Fruit fly (Drosophila melanogaster): ENCODE measurements around the gene Dyrk2.

Gene Dyrk2

DNA sequence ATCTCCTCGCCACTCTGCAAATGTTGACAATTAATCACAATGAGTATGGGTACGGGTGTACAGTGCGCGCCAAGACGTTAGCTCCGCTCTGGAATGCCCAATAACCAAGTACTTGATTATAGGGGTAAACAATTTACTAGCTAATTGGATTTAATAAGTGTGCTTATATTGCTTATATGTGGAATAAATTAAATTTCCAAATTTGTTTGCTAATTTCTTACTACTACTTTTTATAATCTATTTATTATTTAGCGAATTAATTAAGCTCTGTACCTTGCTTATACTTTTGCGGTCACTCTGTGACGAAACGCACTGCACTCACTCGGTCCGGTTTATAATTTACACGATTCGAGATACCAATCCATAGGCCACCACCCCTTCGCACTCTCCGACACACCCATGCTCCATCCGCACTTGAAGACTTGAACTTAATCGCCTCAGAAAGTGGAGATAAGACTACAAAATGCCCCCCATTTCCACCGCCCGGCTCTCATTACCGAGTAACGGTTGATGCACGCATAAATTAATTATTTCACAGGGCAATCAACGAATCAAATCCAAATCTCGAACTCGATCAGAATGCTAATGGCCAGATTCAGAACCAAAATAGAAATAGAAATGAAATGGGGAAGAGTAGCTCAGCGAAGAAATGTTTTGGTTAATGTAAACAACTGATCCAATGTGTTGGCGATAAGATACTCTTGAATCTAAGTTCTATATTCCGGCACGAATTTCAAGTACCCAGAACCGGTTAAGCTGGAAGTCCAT, 3.8 kb upstream of the Dyrk2 start (continued):
- TF ChIP-seq tai (GFP tag; optimal IDR thresholded peaks at IDR 0.05) = no peak
- TF ChIP-seq OdsH (GFP tag; optimal IDR thresholded peaks at IDR 0.05) = no peak
- TF ChIP-seq N (GFP tag; optimal IDR thresholded peaks at IDR 0.05) = no peak
- TF ChIP-seq HLH106 (tag; optimal IDR thresholded peaks at IDR 0.05) = peak; percentile 32
- no peak for TF ChIP-seq Hr83 (GFP tag; optimal IDR thresholded peaks at IDR 0.05; ENCODE audit: poor library complexity, severe bottlenecking)
- TF ChIP-seq sage (GFP tag; optimal IDR thresholded peaks at IDR 0.05) = no peak
- no peak for TF ChIP-seq dsf (GFP tag; optimal IDR thresholded peaks at IDR 0.05; ENCODE audit: borderline replicate concordance)

DNA sequence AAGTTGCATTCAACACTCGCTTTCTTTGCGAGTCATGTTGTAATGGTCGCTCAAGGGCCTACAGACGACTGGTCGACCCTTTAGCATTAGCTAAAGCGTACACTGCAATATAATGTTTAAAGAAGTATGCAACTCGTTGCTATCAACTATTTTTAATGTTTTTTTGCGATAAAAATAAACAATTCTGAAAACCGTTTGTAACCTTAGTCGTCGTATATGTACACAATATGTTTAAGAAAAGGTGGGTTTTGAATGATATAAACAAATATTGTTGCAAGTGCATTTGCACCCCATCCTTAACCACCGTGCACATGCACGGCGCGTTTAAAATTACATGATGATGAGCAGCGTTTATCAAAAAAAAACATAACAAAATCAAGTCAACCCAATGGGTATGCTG, 2.2 kb upstream of the Dyrk2 start:
- TF ChIP-seq rgr (GFP tag; optimal IDR thresholded peaks at IDR 0.05) = peak; percentile 12
- no peak for TF ChIP-seq dsf (GFP tag; optimal IDR thresholded peaks at IDR 0.05; ENCODE audit: borderline replicate concordance)
- TF ChIP-seq usp (GFP tag; optimal IDR thresholded peaks at IDR 0.05) = no peak
- TF ChIP-seq Dfd (GFP tag; optimal IDR thresholded peaks at IDR 0.05) = no peak
- TF ChIP-seq Abd-B (GFP tag; optimal IDR thresholded peaks at IDR 0.05) = no peak
- TF ChIP-seq ey (GFP tag; optimal IDR thresholded peaks at IDR 0.05) = peak; percentile 25
- peak in 1 of 2 experiments; percentile 34 for TF ChIP-seq foxo (GFP tag; optimal IDR thresholded peaks at IDR 0.05)
- no peak for TF ChIP-seq Jra (GFP tag; optimal IDR thresholded peaks at IDR 0.05)
- no peak for TF ChIP-seq GATAd (GFP tag; optimal IDR thresholded peaks at IDR 0.05)
- TF ChIP-seq OdsH (GFP tag; optimal IDR thresholded peaks at IDR 0.05) = peak; percentile 26
- TF ChIP-seq fru (GFP tag; optimal IDR thresholded peaks at IDR 0.05) = peak; percentile 56

DNA sequence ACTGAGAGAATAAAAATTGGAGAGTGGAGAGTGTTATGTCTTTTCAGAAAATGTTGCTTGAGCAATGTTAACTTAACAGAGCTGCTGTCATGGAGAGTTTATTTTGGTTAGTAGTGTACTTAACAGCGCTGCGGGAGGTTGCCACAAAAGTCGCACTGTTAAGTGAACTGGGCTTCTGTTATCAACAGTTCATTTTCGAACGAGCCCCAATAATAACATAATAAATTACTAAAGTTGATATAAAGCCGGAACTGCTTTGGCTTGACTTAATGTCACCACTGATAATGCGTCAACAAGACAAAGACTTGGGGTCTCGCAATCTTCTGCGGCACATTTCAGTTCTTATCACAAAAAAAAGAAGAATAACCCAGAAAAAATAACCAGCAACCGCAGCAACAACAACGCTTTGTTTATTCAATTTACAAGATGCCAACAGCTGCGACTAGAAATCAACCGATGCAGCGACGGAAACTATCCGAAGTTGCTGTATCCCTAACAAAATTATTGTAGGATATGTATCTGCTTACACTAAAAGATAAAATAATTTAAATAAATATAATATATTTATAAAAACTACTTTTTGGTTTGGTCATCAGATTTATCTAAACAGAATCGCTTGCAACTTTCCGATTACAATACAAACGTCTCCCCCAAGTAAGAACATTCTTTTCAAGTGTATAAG, 842 bp upstream of the Dyrk2 start:
- TF ChIP-seq fru (GFP tag; optimal IDR thresholded peaks at IDR 0.05) = no peak

DNA sequence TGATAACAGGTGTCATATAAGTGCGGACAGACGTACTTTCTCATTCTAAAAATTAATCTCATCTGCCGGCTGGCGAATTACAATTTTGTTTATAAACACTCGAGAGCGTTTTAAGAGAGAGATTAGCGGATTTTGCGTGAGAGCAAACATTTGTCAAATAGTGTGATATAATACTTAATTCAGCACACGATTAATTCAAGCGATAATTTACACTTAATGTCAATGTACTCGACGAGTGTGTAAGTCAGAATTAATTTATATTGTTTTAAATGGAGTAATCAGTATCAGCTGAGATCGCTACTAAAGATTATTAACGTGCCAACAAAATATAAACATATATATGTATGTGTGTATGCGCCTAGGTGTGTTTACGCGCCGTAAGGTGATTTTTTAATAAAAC, 1.2 kb downstream of the Dyrk2 start:
- TF ChIP-seq OdsH (GFP tag; optimal IDR thresholded peaks at IDR 0.05) = no peak
- no peak for TF ChIP-seq GATAd (GFP tag; optimal IDR thresholded peaks at IDR 0.05)
- TF ChIP-seq br (GFP tag; optimal IDR thresholded peaks at IDR 0.05) = no peak
- peak; percentile 3 for TF ChIP-seq brk (GFP tag; optimal IDR thresholded peaks at IDR 0.05)
- TF ChIP-seq CG32264 (GFP tag; optimal IDR thresholded peaks at IDR 0.05) = no peak
- no peak for TF ChIP-seq CG9705 (GFP tag; optimal IDR thresholded peaks at IDR 0.05)
- TF ChIP-seq Dfd (GFP tag; optimal IDR thresholded peaks at IDR 0.05) = no peak

DNA sequence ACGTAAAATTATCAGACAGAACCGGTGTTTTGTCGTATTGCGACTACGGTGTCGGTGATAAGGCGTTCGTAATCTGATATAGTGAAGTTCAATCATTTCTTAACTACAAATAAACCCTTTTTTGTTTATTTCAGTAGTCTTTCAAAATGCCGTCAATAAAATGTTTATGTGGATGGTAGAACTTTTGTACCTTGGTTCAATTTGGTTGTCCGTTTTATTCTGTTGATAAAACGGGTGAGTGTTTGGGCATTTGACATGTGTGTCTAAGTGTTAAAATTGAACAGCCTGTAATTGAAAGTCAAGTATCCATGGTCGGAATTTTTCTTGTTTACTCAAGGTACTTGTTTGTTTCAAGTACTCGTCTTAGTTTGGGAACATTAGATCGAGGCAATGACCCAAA, 3.4 kb downstream of the Dyrk2 start:
- TF ChIP-seq OdsH (GFP tag; optimal IDR thresholded peaks at IDR 0.05) = no peak
- TF ChIP-seq sv (GFP tag; optimal IDR thresholded peaks at IDR 0.05) = no peak
- TF ChIP-seq Myc (optimal IDR thresholded peaks at IDR 0.05) = no peak
- TF ChIP-seq Dfd (GFP tag; optimal IDR thresholded peaks at IDR 0.05) = no peak
- TF ChIP-seq Hr83 (GFP tag; optimal IDR thresholded peaks at IDR 0.05; ENCODE audit: poor library complexity, severe bottlenecking) = no peak
- no peak for TF ChIP-seq dsf (GFP tag; optimal IDR thresholded peaks at IDR 0.05; ENCODE audit: borderline replicate concordance)
- no peak for TF ChIP-seq Abd-B (GFP tag; optimal IDR thresholded peaks at IDR 0.05)
- TF ChIP-seq Jra (GFP tag; optimal IDR thresholded peaks at IDR 0.05) = no peak
- no peak for TF ChIP-seq h (GFP tag; optimal IDR thresholded peaks at IDR 0.05)
- no peak for TF ChIP-seq lola (GFP tag; optimal IDR thresholded peaks at IDR 0.05)
- TF ChIP-seq fru (GFP tag; optimal IDR thresholded peaks at IDR 0.05) = no peak
- no peak for TF ChIP-seq jim (GFP tag; optimal IDR thresholded peaks at IDR 0.05)
- TF ChIP-seq br (GFP tag; optimal IDR thresholded peaks at IDR 0.05) = no peak

DNA sequence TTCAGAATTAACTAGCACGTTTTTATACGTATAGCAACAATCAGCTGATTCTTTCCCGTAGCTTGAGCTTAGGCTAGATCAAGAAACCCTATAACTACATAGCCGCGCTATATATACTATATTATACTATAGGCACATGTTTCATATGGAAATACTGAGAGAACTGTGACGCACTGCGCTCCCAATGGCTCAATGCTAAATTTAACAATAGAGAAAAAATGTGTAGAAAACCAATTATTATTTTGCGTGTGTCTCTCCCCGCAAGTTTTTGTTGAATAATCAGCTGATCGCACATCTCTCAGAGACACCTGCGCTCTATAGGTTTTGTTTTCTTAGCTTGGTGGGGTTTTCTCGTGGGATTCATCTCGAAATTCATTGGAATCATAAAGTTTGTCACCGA, 3.9 kb downstream of the Dyrk2 start:
- TF ChIP-seq dmrt93B (GFP tag; optimal IDR thresholded peaks at IDR 0.05) (no peak), Vsx2 (GFP tag; optimal IDR thresholded peaks at IDR 0.05; ENCODE audit: partially characterized antibody) (no peak)
